Worm (Caenorhabditis elegans) whole organism, young adult: ENCODE measurements around the gene H20E11.2.
A peak's percentile ranks its signal among the peaks of the same experiment; 100 is the strongest.

Source experiments
- F49E8.2 ChIP-seq: sonication (generic microtip); optimal IDR thresholded peaks from 3 replicates; lab custom pipeline; 2017; ENCODE audit warnings: missing genetic modification characterization, mild to moderate bottlenecking, missing compliant biosample characterization, antibody characterized with exemption, moderate library complexity; ENCODE audit not compliant: insufficient read depth
- Y67H2A.10 ChIP-seq: fragments of 200-800 bp; sonication (Bioruptor generic); conservative IDR thresholded peaks from 2 replicates; pipeline ENCODE4 v1.3.6; 2022; ENCODE audit warnings: missing genetic modification reagents, missing genetic modification characterization, missing compliant biosample characterization
- attf-3 ChIP-seq: fragments of 200-800 bp; sonication (Bioruptor generic); conservative IDR thresholded peaks from 2 replicates; pipeline ENCODE4 v1.3.6; 2022; ENCODE audit warnings: missing genetic modification reagents, missing genetic modification characterization, missing compliant biosample characterization
- attf-6 ChIP-seq: fragments of 200-800 bp; sonication (Bioruptor generic); IDR thresholded peaks from 2 replicates; pipeline ENCODE4 v1.3.6; 2022; ENCODE audit warnings: missing genetic modification reagents, missing genetic modification characterization, missing compliant biosample characterization
- lsl-1 ChIP-seq: fragments of 200-800 bp; sonication (Bioruptor generic); optimal IDR thresholded peaks from 2 replicates; lab custom pipeline; 2018; ENCODE audit warnings: mild to moderate bottlenecking, missing genetic modification characterization, moderate library complexity, missing compliant biosample characterization
- madf-8 ChIP-seq: fragments of 200-800 bp; sonication (Bioruptor generic); conservative IDR thresholded peaks from 2 replicates; pipeline ENCODE4 v1.3.6; 2022; ENCODE audit warnings: missing genetic modification reagents, missing genetic modification characterization, missing compliant biosample characterization
- mxl-1 ChIP-seq: sonication (generic microtip); optimal IDR thresholded peaks from 2 replicates; lab custom pipeline; 2016; ENCODE audit warnings: missing genetic modification characterization, missing compliant biosample characterization
- pbrm-1 ChIP-seq: fragments of 200-800 bp; sonication (Bioruptor generic); IDR thresholded peaks from 2 replicates; pipeline ENCODE4 v1.3.6; 2022; ENCODE audit warnings: missing genetic modification reagents, missing genetic modification characterization, missing compliant biosample characterization
- snpc-3.4 ChIP-seq: sonication (generic microtip); optimal IDR thresholded peaks from 2 replicates; lab custom pipeline; 2017; ENCODE audit warnings: missing genetic modification characterization, mild to moderate bottlenecking, missing compliant biosample characterization, antibody characterized with exemption, moderate library complexity, missing genotype, missing genetic modification reagents
- snpc-4 ChIP-seq, 5 experiments: fragments of 150-350 bp in 1 of 5; sonication (generic microtip) in 4 of 5; optimal IDR thresholded peaks; 2 replicates each; lab custom pipeline; 2014 to 2018; ENCODE audit warnings: missing genetic modification characterization in 5 of 5, missing biosample characterization in 3 of 5, antibody characterized with exemption in 2 of 5, mild to moderate bottlenecking in 2 of 5, missing compliant biosample characterization in 2 of 5, missing genotype in 2 of 5, moderate library complexity in 2 of 5, missing genetic modification reagents in 1 of 5
- somi-1 ChIP-seq: fragments of 200-800 bp; sonication (Bioruptor generic); optimal IDR thresholded peaks from 2 replicates; lab custom pipeline; 2018; ENCODE audit warnings: mild to moderate bottlenecking, missing genetic modification characterization, missing compliant biosample characterization
- tbp1 ChIP-seq: fragments of 200-800 bp; sonication (Bioruptor generic); optimal IDR thresholded peaks from 2 replicates; lab custom pipeline; 2018; ENCODE audit warnings: mild to moderate bottlenecking, missing genetic modification characterization, missing compliant biosample characterization
- zfh-2 ChIP-seq: fragments of 200-800 bp; sonication (Bioruptor generic); conservative IDR thresholded peaks from 2 replicates; pipeline ENCODE4 v1.3.6; 2022; ENCODE audit warnings: missing genetic modification reagents, missing genetic modification characterization, missing compliant biosample characterization
- ztf-6 ChIP-seq: fragments of 200-800 bp; sonication (Bioruptor generic); IDR thresholded peaks from 2 replicates; pipeline ENCODE4 v1.3.6; 2022; ENCODE audit warnings: missing genetic modification reagents, missing genetic modification characterization, missing compliant biosample characterization

DNA sequence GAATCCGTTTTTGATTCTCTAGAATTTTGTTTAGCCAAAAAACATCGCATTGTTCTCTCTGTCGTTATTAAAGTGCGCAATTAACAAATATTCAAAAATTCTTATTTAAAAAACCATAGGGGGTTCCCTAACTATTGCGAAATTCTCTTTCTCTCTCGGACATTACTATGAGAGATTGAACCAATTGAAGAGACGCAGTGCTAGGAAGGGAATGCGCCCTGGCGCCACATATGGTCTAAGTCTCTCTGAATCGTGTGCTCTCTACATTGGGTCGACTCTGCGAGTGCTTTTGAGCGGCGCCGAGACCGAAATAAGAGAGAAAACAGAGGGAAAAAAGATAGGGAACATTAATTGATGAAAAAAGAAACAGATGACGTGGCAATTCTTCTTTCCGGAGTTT, 41.7 kb upstream of the H20E11.2 start:
- TF ChIP-seq ztf-6 (GFP tag; lab: Robert Waterston, UW): no peak
- TF ChIP-seq attf-6 (GFP tag; lab: Robert Waterston, UW): no peak
- TF ChIP-seq Y67H2A.10 (GFP tag; lab: Robert Waterston, UW): no peak
- peak; percentile 39 for TF ChIP-seq tbp1
- TF ChIP-seq F49E8.2 (tag; lab: Kevin White, UChicago): no peak
- TF ChIP-seq snpc-3.4 (tag; lab: Kevin White, UChicago): no peak
- no peak for TF ChIP-seq attf-3
- TF ChIP-seq lsl-1: no peak
- TF ChIP-seq snpc-4 (GFP tag; optimal IDR thresholded peaks at IDR 0.05; lab: Kevin White, UChicago): no peak
- TF ChIP-seq snpc-4 (tag; optimal IDR thresholded peaks at IDR 0.05; lab: Kevin White, UChicago): peak in 3 of 4 experiments; percentile 27 to 35 (median 30)
- TF ChIP-seq zfh-2 (GFP tag; lab: Robert Waterston, UW): no peak; the same call in none of the 2 replicates
- no peak for TF ChIP-seq mxl-1 (tag; lab: Kevin White, UChicago)
- TF ChIP-seq somi-1 (GFP tag; lab: Kevin White, UChicago): no peak
- peak; percentile 65 for TF ChIP-seq pbrm-1 (GFP tag; lab: Robert Waterston, UW)
- no peak for TF ChIP-seq madf-8 (GFP tag; lab: Robert Waterston, UW)
